Worm (Caenorhabditis elegans) whole organism, L2 larva: Measurements from ENCODE around the gene lfi-1.

ENCODE experiments used
- C34F6.9 ChIP-seq: fragments of 150-350 bp; optimal IDR thresholded peaks from 2 replicates; lab custom pipeline; 2014; ENCODE audit warnings: missing biosample characterization, missing genetic modification characterization
- F13H6.1 ChIP-seq: sonication (generic microtip); optimal IDR thresholded peaks from 2 replicates; lab custom pipeline; 2016; ENCODE audit warnings: missing genetic modification characterization, missing compliant biosample characterization
- Y55F3AM.14 ChIP-seq: fragments of 200-800 bp; sonication (Bioruptor generic); optimal IDR thresholded peaks from 2 replicates; lab custom pipeline; 2018; ENCODE audit warnings: mild to moderate bottlenecking, missing genetic modification characterization, missing compliant biosample characterization
- ZK546.5 ChIP-seq: sonication (generic microtip); optimal IDR thresholded peaks from 2 replicates; lab custom pipeline; 2017; ENCODE audit warnings: missing biosample characterization, missing genetic modification characterization
- aly-2 ChIP-seq: fragments of 150-350 bp; optimal IDR thresholded peaks from 2 replicates; lab custom pipeline; 2014; ENCODE audit warnings: missing biosample characterization, missing genetic modification characterization
- ama-1 ChIP-seq: fragments of 150-350 bp; optimal IDR thresholded peaks from 2 replicates; lab custom pipeline; 2018; ENCODE audit warnings: inconsistent platforms
- blmp-1 ChIP-seq: sonication (generic microtip); optimal IDR thresholded peaks from 2 replicates; lab custom pipeline; 2017; ENCODE audit warnings: missing genetic modification characterization, mild to moderate bottlenecking, missing compliant biosample characterization, antibody characterized with exemption, moderate library complexity; ENCODE audit not compliant: insufficient read depth
- ceh-16 ChIP-seq: fragments of 150-350 bp; optimal IDR thresholded peaks from 2 replicates; lab custom pipeline; 2014; ENCODE audit warnings: missing biosample characterization, missing genetic modification characterization
- crh-2 ChIP-seq: sonication (generic microtip); optimal IDR thresholded peaks from 2 replicates; lab custom pipeline; 2017; ENCODE audit warnings: missing biosample characterization, missing genetic modification characterization
- dmd-4 ChIP-seq: sonication (generic microtip); optimal IDR thresholded peaks from 2 replicates; lab custom pipeline; 2017; ENCODE audit warnings: missing biosample characterization, missing genetic modification characterization
- elt-1 ChIP-seq: fragments of 150-350 bp; optimal IDR thresholded peaks from 2 replicates; lab custom pipeline; 2014; ENCODE audit warnings: missing biosample characterization, missing genetic modification characterization
- elt-3 ChIP-seq: sonication (generic microtip); optimal IDR thresholded peaks from 2 replicates; lab custom pipeline; 2017; ENCODE audit warnings: missing biosample characterization, missing genetic modification characterization
- fos-1 ChIP-seq: fragments of 150-350 bp; optimal IDR thresholded peaks from 2 replicates; lab custom pipeline; 2014; ENCODE audit warnings: missing biosample characterization, missing genetic modification characterization
- gmeb-1 ChIP-seq: fragments of 150-350 bp; optimal IDR thresholded peaks from 2 replicates; lab custom pipeline; 2014; ENCODE audit warnings: missing biosample characterization, missing genetic modification characterization
- lin-11 ChIP-seq: fragments of 150-350 bp; sonication (generic microtip); optimal IDR thresholded peaks from 2 replicates; lab custom pipeline; 2014; ENCODE audit warnings: missing biosample characterization, missing genetic modification characterization, inconsistent platforms, mixed read lengths
- lin-13 ChIP-seq: fragments of 150-350 bp; optimal IDR thresholded peaks from 2 replicates; lab custom pipeline; 2014; ENCODE audit warnings: missing biosample characterization, missing genetic modification reagents, missing genetic modification characterization
- lin-39 ChIP-seq: fragments of 150-350 bp; optimal IDR thresholded peaks from 2 replicates; lab custom pipeline; 2014; ENCODE audit warnings: missing biosample characterization, missing genetic modification reagents, missing genetic modification characterization
- lsy-2 ChIP-seq, 2 experiments: fragments of 150-350 bp in 1 of 2; sonication (generic microtip) in 1 of 2; optimal IDR thresholded peaks; 2 replicates each; lab custom pipeline; 2014 to 2017; ENCODE audit warnings: missing biosample characterization in 2 of 2, missing genetic modification characterization in 2 of 2
- mab-5 ChIP-seq: fragments of 150-350 bp; optimal IDR thresholded peaks from 2 replicates; lab custom pipeline; 2014; ENCODE audit warnings: missing biosample characterization, missing genetic modification characterization
- mbf-1 ChIP-seq: sonication (generic microtip); optimal IDR thresholded peaks from 2 replicates; lab custom pipeline; 2017; ENCODE audit warnings: missing biosample characterization, missing genetic modification characterization
- nhr-10 ChIP-seq: sonication (generic microtip); optimal IDR thresholded peaks from 2 replicates; lab custom pipeline; 2017; ENCODE audit warnings: missing biosample characterization, missing genetic modification characterization
- nhr-11 ChIP-seq: fragments of 150-350 bp; optimal IDR thresholded peaks from 2 replicates; lab custom pipeline; 2014; ENCODE audit warnings: missing biosample characterization, missing genetic modification characterization
- nhr-129 ChIP-seq: fragments of 150-350 bp; optimal IDR thresholded peaks from 2 replicates; lab custom pipeline; 2014; ENCODE audit warnings: missing biosample characterization, missing genetic modification characterization
- nhr-21 ChIP-seq: fragments of 150-350 bp; optimal IDR thresholded peaks from 2 replicates; lab custom pipeline; 2014; ENCODE audit warnings: missing biosample characterization, missing genetic modification characterization
- nhr-23 ChIP-seq: fragments of 150-350 bp; optimal IDR thresholded peaks from 2 replicates; lab custom pipeline; 2014; ENCODE audit warnings: missing biosample characterization, missing genetic modification reagents, missing genetic modification characterization
- nhr-6 ChIP-seq: fragments of 150-350 bp; optimal IDR thresholded peaks from 2 replicates; lab custom pipeline; 2014; ENCODE audit warnings: missing biosample characterization, missing genetic modification characterization
- nhr-77 ChIP-seq: fragments of 150-350 bp; optimal IDR thresholded peaks from 2 replicates; lab custom pipeline; 2014; ENCODE audit warnings: missing biosample characterization, missing genetic modification characterization
- peb-1 ChIP-seq: fragments of 150-350 bp; optimal IDR thresholded peaks from 2 replicates; lab custom pipeline; 2014; ENCODE audit warnings: missing biosample characterization, missing genetic modification characterization
- sem-4 ChIP-seq: fragments of 150-350 bp; optimal IDR thresholded peaks from 2 replicates; lab custom pipeline; 2014; ENCODE audit warnings: missing biosample characterization, missing genetic modification reagents, missing genetic modification characterization
- skn-1 ChIP-seq: sonication (generic microtip); optimal IDR thresholded peaks from 2 replicates; lab custom pipeline; 2017; ENCODE audit warnings: missing biosample characterization, missing genetic modification characterization
- sma-3 ChIP-seq: sonication (generic microtip); optimal IDR thresholded peaks from 2 replicates; lab custom pipeline; 2016; ENCODE audit warnings: missing genetic modification reagents, missing genetic modification characterization, missing compliant biosample characterization
- sma-9 ChIP-seq, 2 experiments: fragments of 150-350 bp in 1 of 2; sonication (generic microtip) in 1 of 2; optimal IDR thresholded peaks; 2 replicates each; lab custom pipeline; 2014 to 2016; ENCODE audit warnings: missing genetic modification characterization in 2 of 2, mild to moderate bottlenecking in 1 of 2, missing biosample characterization in 1 of 2, missing compliant biosample characterization in 1 of 2, missing genetic modification reagents in 1 of 2, moderate library complexity in 1 of 2
- snpc-4 ChIP-seq: fragments of 150-350 bp; optimal IDR thresholded peaks from 2 replicates; lab custom pipeline; 2014; ENCODE audit warnings: missing biosample characterization, missing genetic modification characterization
- unc-39 ChIP-seq: fragments of 150-350 bp; optimal IDR thresholded peaks from 2 replicates; lab custom pipeline; 2014; ENCODE audit warnings: missing biosample characterization, missing genetic modification characterization
- unc-55 ChIP-seq: fragments of 150-350 bp; sonication (generic microtip); optimal IDR thresholded peaks from 3 replicates; lab custom pipeline; 2014; ENCODE audit warnings: missing biosample characterization, missing genetic modification reagents, missing genetic modification characterization
- unc-62 ChIP-seq: fragments of 150-350 bp; optimal IDR thresholded peaks from 2 replicates; lab custom pipeline; 2014; ENCODE audit warnings: missing biosample characterization, missing genetic modification reagents, missing genetic modification characterization
- zag-1 ChIP-seq: fragments of 150-350 bp; optimal IDR thresholded peaks from 2 replicates; lab custom pipeline; 2014; ENCODE audit warnings: missing biosample characterization, missing genetic modification characterization
- ztf-1 ChIP-seq: fragments of 200-800 bp; sonication (Bioruptor generic); conservative IDR thresholded peaks from 2 replicates; pipeline ENCODE4 v1.3.6; 2022; ENCODE audit warnings: missing genetic modification characterization, missing compliant biosample characterization
- ztf-4 ChIP-seq: fragments of 150-350 bp; optimal IDR thresholded peaks from 2 replicates; lab custom pipeline; 2014; ENCODE audit warnings: missing biosample characterization, missing genetic modification characterization

Gene lfi-1

DNA sequence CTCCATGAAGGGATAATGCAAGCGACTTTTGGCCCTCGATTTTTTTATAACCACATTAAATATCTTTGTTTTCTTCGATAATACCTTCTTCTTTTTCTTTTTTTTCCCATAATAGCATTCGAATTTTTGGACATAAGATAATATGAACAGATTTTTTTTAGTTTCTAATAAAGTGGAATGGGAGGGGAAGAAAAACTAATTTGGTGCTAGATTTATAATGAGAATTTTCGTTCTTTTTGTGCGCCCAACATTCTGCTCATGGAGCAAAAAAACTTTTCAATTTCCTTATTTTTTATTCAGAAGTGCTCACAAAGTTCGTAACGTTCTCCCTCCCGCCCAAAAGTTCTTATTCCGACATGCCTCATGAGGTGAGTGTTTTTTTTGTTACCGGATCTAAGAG lies 39.1 kb downstream of the lfi-1 start, which contains the start of gene ZC449.8:
TSS of gene ZC449.8 (plus strand) at position 301 of the 400 bp plus-strand sequence.
- TF ChIP-seq lsy-2 (tag; optimal IDR thresholded peaks at IDR 0.05; lab: Kevin White, UChicago): no peak
- TF ChIP-seq nhr-129 (tag; lab: Kevin White, UChicago): no peak
- TF ChIP-seq aly-2 (tag; lab: Kevin White, UChicago): no peak
- no peak for TF ChIP-seq unc-39 (tag; lab: Kevin White, UChicago)
- no peak for TF ChIP-seq peb-1 (tag; lab: Kevin White, UChicago)
- no peak for TF ChIP-seq sma-3 (GFP tag; lab: Kevin White, UChicago)
- TF ChIP-seq ztf-1 (GFP tag; lab: Robert Waterston, UW): no peak
- TF ChIP-seq skn-1: no peak
- TF ChIP-seq ztf-4 (tag; lab: Kevin White, UChicago): no peak
- TF ChIP-seq crh-2 (tag; lab: Kevin White, UChicago): no peak
- no peak for TF ChIP-seq snpc-4 (tag; lab: Kevin White, UChicago)
- no peak for TF ChIP-seq nhr-11 (tag; lab: Kevin White, UChicago)
- no peak for TF ChIP-seq mab-5
- TF ChIP-seq dmd-4 (tag; lab: Kevin White, UChicago): no peak

ce11 chrX:5017591-5017990 lies 41.0 kb downstream of the lfi-1 start, which contains the start of gene sek-3:
sek-3 (plus strand) TSS chrX:5017891.
- no peak for TF ChIP-seq nhr-21
- TF ChIP-seq lin-11 (tag; lab: Kevin White, UChicago): no peak
- TF ChIP-seq Y55F3AM.14 (GFP tag; lab: Kevin White, UChicago): no peak
- no peak for TF ChIP-seq nhr-23 (tag; lab: Kevin White, UChicago)
- no peak for TF ChIP-seq fos-1
- TF ChIP-seq lsy-2 (tag; optimal IDR thresholded peaks at IDR 0.05; lab: Kevin White, UChicago): no peak
- TF ChIP-seq F13H6.1 (tag; lab: Kevin White, UChicago): no peak
- no peak for TF ChIP-seq sma-9 (GFP tag; optimal IDR thresholded peaks at IDR 0.05; lab: Kevin White, UChicago)
- no peak for TF ChIP-seq sma-9 (tag; optimal IDR thresholded peaks at IDR 0.05; lab: Kevin White, UChicago)
- no peak for TF ChIP-seq lin-39

- peak; percentile 18 for TF ChIP-seq lin-13 (GFP tag; lab: Kevin White, UChicago)
- no peak for TF ChIP-seq ama-1 (lab: Kevin White, UChicago)
- no peak for TF ChIP-seq nhr-77 (tag; lab: Kevin White, UChicago)
- TF ChIP-seq zag-1: no peak
- no peak for TF ChIP-seq blmp-1 (tag; lab: Kevin White, UChicago)
- TF ChIP-seq ZK546.5 (tag; lab: Kevin White, UChicago): no peak
- TF ChIP-seq lsy-2 (tag; optimal IDR thresholded peaks at IDR 0.05; lab: Kevin White, UChicago): peak in 1 of 2 experiments; percentile 27
- TF ChIP-seq snpc-4 (tag; lab: Kevin White, UChicago): no peak
- no peak for TF ChIP-seq skn-1
- no peak for TF ChIP-seq ceh-16
- no peak for TF ChIP-seq elt-3 (tag; lab: Kevin White, UChicago)
- TF ChIP-seq crh-2 (tag; lab: Kevin White, UChicago): peak; percentile 51
- TF ChIP-seq unc-39 (tag; lab: Kevin White, UChicago): no peak
- TF ChIP-seq peb-1 (tag; lab: Kevin White, UChicago): no peak
- TF ChIP-seq mbf-1 (tag; lab: Kevin White, UChicago): no peak
- TF ChIP-seq sma-9 (GFP tag; optimal IDR thresholded peaks at IDR 0.05; lab: Kevin White, UChicago): peak; percentile 20
- TF ChIP-seq sma-9 (tag; optimal IDR thresholded peaks at IDR 0.05; lab: Kevin White, UChicago): no peak
- no peak for TF ChIP-seq sem-4 (tag; lab: Kevin White, UChicago)
- no peak for TF ChIP-seq nhr-10
- TF ChIP-seq unc-62: no peak
- TF ChIP-seq nhr-6: no peak
- no peak for TF ChIP-seq sma-3 (GFP tag; lab: Kevin White, UChicago)
- peak; percentile 56 for TF ChIP-seq C34F6.9 (tag; lab: Kevin White, UChicago)
- TF ChIP-seq nhr-129 (tag; lab: Kevin White, UChicago): peak; percentile 72
- no peak for TF ChIP-seq lin-39
- no peak for TF ChIP-seq nhr-11 (tag; lab: Kevin White, UChicago)
- TF ChIP-seq unc-55: peak; percentile 75
- peak; percentile 70 for TF ChIP-seq fos-1
- no peak for TF ChIP-seq Y55F3AM.14 (GFP tag; lab: Kevin White, UChicago)
- no peak for TF ChIP-seq elt-1 (tag; lab: Kevin White, UChicago)
- TF ChIP-seq dmd-4 (tag; lab: Kevin White, UChicago): no peak
- TF ChIP-seq gmeb-1 (tag; lab: Kevin White, UChicago): peak; percentile 0
- TF ChIP-seq, all 48 proteins: peak for 9
These were observed 41.5 kb downstream of the lfi-1 start for ce11 chrX:5018062-5018653.
